Worm (Caenorhabditis elegans): Measurements from ENCODE around the gene H38K22.6.

Gene H38K22.6

ce11 chrIII:4370585-4370984 is 50.4 kb downstream of the H38K22.6 start, which contains the start of gene ckb-3:
ckb-3 (plus strand) TSS chrIII:4370885.
- TF ChIP-seq nhr-76 (tag; optimal IDR thresholded peaks at IDR 0.05) (no peak), nhr-237 (tag; optimal IDR thresholded peaks at IDR 0.05) (no peak), nhr-28 (tag; optimal IDR thresholded peaks at IDR 0.05) (no peak), mab-5 (tag; optimal IDR thresholded peaks at IDR 0.05) (no peak), ztf-11 (tag; optimal IDR thresholded peaks at IDR 0.05) (no peak), blmp-1 (tag; optimal IDR thresholded peaks at IDR 0.05) (no peak), mls-2 (tag; optimal IDR thresholded peaks at IDR 0.05) (no peak), hlh-1 (tag; optimal IDR thresholded peaks at IDR 0.05) (no peak)

Data from whole organism, mixed stage, embryonic.